Worm (Caenorhabditis elegans) whole organism, L1 larva: ENCODE measurements around the gene T23G7.3.

Experiments
- dsc-1 ChIP-seq: sonication (generic microtip); optimal IDR thresholded peaks from 2 replicates; lab custom pipeline; 2016; ENCODE audit warnings: mild to moderate bottlenecking, missing genetic modification characterization, missing compliant biosample characterization
- ets-5 ChIP-seq: fragments of 200-800 bp; sonication (Bioruptor generic); IDR thresholded peaks from 2 replicates; pipeline ENCODE4 v1.3.6; 2022; ENCODE audit warnings: missing genetic modification characterization, missing compliant biosample characterization
- fkh-10 ChIP-seq: sonication (generic microtip); optimal IDR thresholded peaks from 2 replicates; lab custom pipeline; 2017; ENCODE audit warnings: missing biosample characterization, missing genetic modification reagents, missing genetic modification characterization
- lin-15B ChIP-seq: fragments of 150-350 bp; sonication (generic microtip); optimal IDR thresholded peaks from 3 replicates; lab custom pipeline; 2014; ENCODE audit warnings: missing biosample characterization, missing genetic modification characterization
- nhr-90 ChIP-seq: sonication (generic microtip); optimal IDR thresholded peaks from 2 replicates; lab custom pipeline; 2016; ENCODE audit warnings: mild to moderate bottlenecking, missing genetic modification characterization, missing compliant biosample characterization; ENCODE audit not compliant: poor library complexity
- sptf-1 ChIP-seq: fragments of 150-350 bp; optimal IDR thresholded peaks from 2 replicates; lab custom pipeline; 2014; ENCODE audit warnings: missing biosample characterization, missing genetic modification characterization

ce11 chrII:9148079-9148478, 19.6 kb downstream of the T23G7.3 start:
- no peak for TF ChIP-seq sptf-1 (tag; lab: Kevin White, UChicago)
- TF ChIP-seq ets-5 (GFP tag; lab: Robert Waterston, UW), result no peak
- TF ChIP-seq lin-15B (tag; lab: Kevin White, UChicago), result no peak
- TF ChIP-seq nhr-90 (tag; lab: Kevin White, UChicago), result no peak
- no peak for TF ChIP-seq dsc-1
- no peak for TF ChIP-seq fkh-10 (GFP tag; lab: Kevin White, UChicago)
